Fruit fly (Drosophila melanogaster) whole organism, wandering third instar larva: ENCODE results near the gene Dhfr.

Source experiments
- Abd-B ChIP-seq: fragments of >200 bp; optimal IDR thresholded peaks from 2 replicates; lab custom pipeline; 2017; ENCODE audit warnings: missing biosample characterization, missing genetic modification characterization
- CG32264 ChIP-seq: fragments of 200-800 bp; sonication (Bioruptor generic); optimal IDR thresholded peaks from 2 replicates; lab custom pipeline; 2016; ENCODE audit warnings: missing biosample characterization, missing genetic modification characterization
- CG9705 ChIP-seq: fragments of 200-800 bp; sonication (Bioruptor generic); optimal IDR thresholded peaks from 2 replicates; lab custom pipeline; 2018; ENCODE audit warnings: missing biosample characterization, mild to moderate bottlenecking, missing genetic modification characterization
- CrebA ChIP-seq: fragments of 200-800 bp; sonication (Bioruptor generic); optimal IDR thresholded peaks from 2 replicates; lab custom pipeline; 2016; ENCODE audit warnings: missing biosample characterization, mild to moderate bottlenecking, missing genetic modification characterization, borderline replicate concordance
- Dfd ChIP-seq: fragments of >200 bp; optimal IDR thresholded peaks from 2 replicates; lab custom pipeline; 2017; ENCODE audit warnings: missing biosample characterization, missing genetic modification characterization
- HLH106 ChIP-seq: fragments of 200-800 bp; optimal IDR thresholded peaks from 3 replicates; lab custom pipeline; 2019; ENCODE audit warnings: missing biosample characterization, mild to moderate bottlenecking, missing genetic modification characterization, moderate library complexity
- Hr78 ChIP-seq: fragments of >200 bp; optimal IDR thresholded peaks from 2 replicates; lab custom pipeline; 2017; ENCODE audit warnings: missing biosample characterization, missing genetic modification characterization
- Hr83 ChIP-seq: fragments of 200-300 bp; sonication (Bioruptor generic); optimal IDR thresholded peaks from 2 replicates; lab custom pipeline; 2016; ENCODE audit warnings: missing biosample characterization, mild to moderate bottlenecking, missing genetic modification characterization, moderate library complexity; ENCODE audit not compliant: poor library complexity, severe bottlenecking
- Mio ChIP-seq: sonication (Bioruptor generic); optimal IDR thresholded peaks from 2 replicates; lab custom pipeline; 2016; ENCODE audit warnings: missing biosample characterization, missing genetic modification characterization
- Myc ChIP-seq: fragments of >200 bp; optimal IDR thresholded peaks from 2 replicates; lab custom pipeline; 2017
- N ChIP-seq: fragments of >200 bp; optimal IDR thresholded peaks from 2 replicates; lab custom pipeline; 2018; ENCODE audit warnings: missing biosample characterization, missing external identifiers, missing genetic modification characterization
- OdsH ChIP-seq: fragments of 200-800 bp; sonication (Bioruptor generic); optimal IDR thresholded peaks from 2 replicates; lab custom pipeline; 2016; ENCODE audit warnings: missing biosample characterization, mild to moderate bottlenecking, missing genetic modification characterization
- Rel ChIP-seq, 2 experiments: fragments of 200-800 bp; sonication (Bioruptor generic) in 1 of 2; optimal IDR thresholded peaks; 2 replicates in 1 of 2; 3 replicates in 1 of 2; lab custom pipeline; 2016 to 2019; ENCODE audit warnings: mild to moderate bottlenecking in 2 of 2, missing biosample characterization in 2 of 2, missing genetic modification characterization in 2 of 2, moderate library complexity in 1 of 2
- Vsx2 ChIP-seq: fragments of 200-300, 225-300 bp; sonication (Bioruptor generic); optimal IDR thresholded peaks from 2 replicates; lab custom pipeline; 2018; ENCODE audit warnings: missing biosample characterization, missing genetic modification characterization; ENCODE audit not compliant: partially characterized antibody
- br ChIP-seq: fragments of 200-800 bp; sonication (Bioruptor generic); optimal IDR thresholded peaks from 2 replicates; lab custom pipeline; 2016; ENCODE audit warnings: missing biosample characterization, missing genetic modification characterization
- brk ChIP-seq: fragments of 200-800 bp; sonication (Bioruptor generic); optimal IDR thresholded peaks from 2 replicates; lab custom pipeline; 2016; ENCODE audit warnings: missing biosample characterization, mild to moderate bottlenecking, missing genetic modification characterization
- dmrt93B ChIP-seq: fragments of 200-800 bp; sonication (Bioruptor generic); optimal IDR thresholded peaks from 2 replicates; lab custom pipeline; 2018; ENCODE audit warnings: missing biosample characterization, mild to moderate bottlenecking, missing genetic modification characterization
- dsf ChIP-seq: sonication (Bioruptor generic); optimal IDR thresholded peaks from 2 replicates; lab custom pipeline; 2016; ENCODE audit warnings: missing biosample characterization, missing genetic modification characterization, borderline replicate concordance
- ey ChIP-seq: fragments of 200-800 bp; sonication (Bioruptor generic); optimal IDR thresholded peaks from 2 replicates; lab custom pipeline; 2016; ENCODE audit warnings: missing biosample characterization, missing genetic modification characterization
- foxo ChIP-seq, 2 experiments: fragments of 200-800 bp; sonication (Bioruptor generic); optimal IDR thresholded peaks; 2 replicates in 1 of 2; 3 replicates in 1 of 2; lab custom pipeline; 2016 to 2017; ENCODE audit warnings: missing biosample characterization in 2 of 2, missing genetic modification characterization in 2 of 2
- fru ChIP-seq: fragments of 200-800 bp; sonication (Bioruptor generic); optimal IDR thresholded peaks from 3 replicates; lab custom pipeline; 2016; ENCODE audit warnings: missing biosample characterization, mild to moderate bottlenecking, missing genetic modification characterization
- h ChIP-seq: fragments of 200-800 bp; sonication (Bioruptor generic); optimal IDR thresholded peaks from 3 replicates; lab custom pipeline; 2016; ENCODE audit warnings: missing biosample characterization, mild to moderate bottlenecking, missing genetic modification characterization
- jim ChIP-seq: fragments of 175-275, 200-325 bp; sonication (Bioruptor generic); optimal IDR thresholded peaks from 2 replicates; lab custom pipeline; 2016; ENCODE audit warnings: missing biosample characterization, mild to moderate bottlenecking, missing genetic modification characterization
- lola ChIP-seq: fragments of >200 bp; optimal IDR thresholded peaks from 2 replicates; lab custom pipeline; 2017; ENCODE audit warnings: missing biosample characterization, missing genetic modification characterization
- psq ChIP-seq: fragments of 200-800 bp; sonication (Bioruptor generic); optimal IDR thresholded peaks from 3 replicates; lab custom pipeline; 2017; ENCODE audit warnings: missing biosample characterization, mild to moderate bottlenecking, missing genetic modification characterization, moderate library complexity
- rgr ChIP-seq: fragments of 200-800 bp; sonication (Bioruptor generic); optimal IDR thresholded peaks from 3 replicates; lab custom pipeline; 2016; ENCODE audit warnings: missing biosample characterization, mild to moderate bottlenecking, missing genetic modification characterization
- sage ChIP-seq: fragments of 200-800 bp; sonication (Bioruptor generic); optimal IDR thresholded peaks from 2 replicates; lab custom pipeline; 2016; ENCODE audit warnings: missing biosample characterization, mild to moderate bottlenecking, missing genetic modification characterization
- sv ChIP-seq: fragments of 200-800 bp; sonication (Bioruptor generic); optimal IDR thresholded peaks from 3 replicates; lab custom pipeline; 2016; ENCODE audit warnings: missing biosample characterization, missing genetic modification characterization
- tai ChIP-seq: sonication (Bioruptor generic); optimal IDR thresholded peaks from 2 replicates; lab custom pipeline; 2016; ENCODE audit warnings: missing biosample characterization, missing genetic modification characterization
- usp ChIP-seq: fragments of >200 bp; optimal IDR thresholded peaks from 2 replicates; lab custom pipeline; 2017; ENCODE audit warnings: missing biosample characterization, missing genetic modification characterization
- woc ChIP-seq: sonication (Bioruptor generic); optimal IDR thresholded peaks from 2 replicates; lab custom pipeline; 2016; ENCODE audit warnings: missing biosample characterization, mild to moderate bottlenecking, missing genetic modification characterization

The Dhfr gene

DNA sequence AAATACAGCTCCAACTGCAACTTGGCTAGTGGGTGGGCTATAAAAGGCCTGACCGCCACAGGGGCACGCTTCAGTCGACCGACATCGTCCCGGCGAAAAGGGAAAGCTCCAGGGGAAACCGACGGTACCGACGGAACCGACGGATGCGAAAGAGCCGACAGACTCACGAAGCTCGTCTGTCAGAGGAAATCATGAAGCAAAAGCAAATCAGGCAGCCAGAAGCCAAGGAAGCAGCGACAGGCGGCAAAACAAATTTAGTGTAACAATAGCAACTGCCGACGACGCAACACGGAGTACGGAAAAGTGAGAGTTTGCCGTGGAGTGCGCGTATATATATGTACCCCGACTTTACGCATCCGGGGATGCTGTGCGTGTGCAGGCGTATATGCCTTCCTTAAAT is 3.9 kb upstream of the Dhfr start, which contains the start of gene Gyc89Db:
TSS of gene Gyc89Db (plus strand) at position 78 of the 400 bp plus-strand sequence.
- TF ChIP-seq dmrt93B (GFP tag; lab: Kevin White, UChicago), result no peak

- no peak for TF ChIP-seq dsf (GFP tag; lab: Kevin White, UChicago)
- peak; percentile 3 for TF ChIP-seq OdsH (GFP tag; lab: Kevin White, UChicago)
- peak; percentile 38 for TF ChIP-seq sage (GFP tag; lab: Kevin White, UChicago)
- TF ChIP-seq jim (GFP tag; lab: Kevin White, UChicago), result no peak
- peak; percentile 0 for TF ChIP-seq CG32264 (GFP tag; lab: Kevin White, UChicago)
Measured at dm6 chr3R:16482276-16482675, 1.3 kb downstream of the Dhfr start, which contains the start of gene Sdhaf3. TSS of gene Sdhaf3 (minus strand) at chr3R:16482452.

- TF ChIP-seq Rel (GFP tag; optimal IDR thresholded peaks at IDR 0.05; lab: Kevin White, UChicago), result no peak
- TF ChIP-seq Rel (tag; optimal IDR thresholded peaks at IDR 0.05; lab: Kevin White, UChicago), result no peak
- TF ChIP-seq Vsx2 (GFP tag; lab: Kevin White, UChicago), result no peak
- TF ChIP-seq Hr83, result peak; percentile 68
- TF ChIP-seq Hr78, result no peak
- TF ChIP-seq fru, result no peak
- peak; percentile 12 for TF ChIP-seq h (GFP tag; lab: Kevin White, UChicago)
- TF ChIP-seq br (GFP tag; lab: Kevin White, UChicago), result no peak
Measured at dm6 chr3R:16483877-16484417, 3.0 kb downstream of the Dhfr start, which contains the start of gene Der-2. TSS of gene Der-2 (minus strand) at chr3R:16484223.

dm6 chr3R:16485487-16486233 is 4.7 kb downstream of the Dhfr start:
- TF ChIP-seq tai (GFP tag; lab: Kevin White, UChicago) (no peak), sv (GFP tag; lab: Kevin White, UChicago) (no peak), CrebA (no peak), h (GFP tag; lab: Kevin White, UChicago) (no peak), Hr78 (no peak), Dfd (GFP tag; lab: Kevin White, UChicago) (no peak), N (GFP tag; lab: Kevin White, UChicago) (no peak), Abd-B (GFP tag; lab: Kevin White, UChicago) (no peak), foxo (GFP tag; optimal IDR thresholded peaks at IDR 0.05; lab: Kevin White, UChicago) (no peak), jim (GFP tag; lab: Kevin White, UChicago) (no peak), fru (no peak), br (GFP tag; lab: Kevin White, UChicago) (no peak), brk (no peak)
- TF ChIP-seq, all 38 proteins: peak for 0

- TF ChIP-seq CrebA, result no peak
- no peak for TF ChIP-seq tai (GFP tag; lab: Kevin White, UChicago)
- no peak for TF ChIP-seq Rel (GFP tag; optimal IDR thresholded peaks at IDR 0.05; lab: Kevin White, UChicago)
- no peak for TF ChIP-seq Rel (tag; optimal IDR thresholded peaks at IDR 0.05; lab: Kevin White, UChicago)
- no peak for TF ChIP-seq OdsH (GFP tag; lab: Kevin White, UChicago)
- TF ChIP-seq brk, result no peak
- TF ChIP-seq fru, result no peak
- no peak for TF ChIP-seq jim (GFP tag; lab: Kevin White, UChicago)
Measured at dm6 chr3R:16495322-16495721, 14.4 kb downstream of the Dhfr start, which contains the start of gene Cad89D. TSS of gene Cad89D (minus strand) at chr3R:16495422.

DNA sequence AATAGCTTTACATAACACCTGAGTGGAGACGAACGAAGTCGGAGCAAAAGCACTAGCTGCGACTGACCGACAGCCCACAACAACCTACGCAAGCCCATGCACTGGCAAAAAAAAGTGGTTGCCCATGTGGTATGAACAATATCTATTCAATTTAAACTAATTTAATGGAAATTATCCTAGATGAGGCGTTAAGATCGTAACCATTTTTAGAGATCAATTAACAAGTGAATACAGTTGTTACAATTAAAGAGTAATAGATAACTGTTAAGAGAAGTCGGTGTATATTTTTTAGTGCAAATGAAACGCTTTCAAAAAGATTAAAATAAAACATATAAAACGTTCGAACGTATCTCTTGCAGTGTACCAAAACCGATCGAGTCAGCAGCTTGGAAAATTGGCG is 15.2 kb downstream of the Dhfr start:
- TF ChIP-seq h (GFP tag; lab: Kevin White, UChicago), result peak; percentile 16
- no peak for TF ChIP-seq rgr

DNA sequence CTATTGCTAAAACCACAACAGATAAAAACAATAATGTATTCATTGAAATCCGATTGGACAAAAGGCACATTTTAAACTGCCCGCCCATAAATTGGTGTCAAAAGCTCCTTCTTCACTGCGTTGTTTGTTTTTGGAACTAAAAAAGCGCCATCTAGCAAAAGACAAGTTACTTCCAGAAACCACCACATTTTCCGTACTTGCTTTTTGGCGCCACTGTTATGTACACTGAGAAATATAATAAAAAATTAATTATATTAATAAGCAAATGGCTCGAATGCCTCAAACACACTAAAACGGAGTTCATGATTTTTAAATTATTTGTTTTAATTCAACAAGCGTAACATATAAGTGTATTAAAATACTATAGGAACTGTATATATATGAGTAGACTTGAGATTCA is 16.4 kb downstream of the Dhfr start:
- TF ChIP-seq Abd-B (GFP tag; lab: Kevin White, UChicago), result no peak
- TF ChIP-seq fru, result peak; percentile 66
- peak; percentile 26 for TF ChIP-seq ey
- TF ChIP-seq lola (GFP tag; lab: Kevin White, UChicago), result no peak
- TF ChIP-seq usp (GFP tag; lab: Kevin White, UChicago), result no peak
- peak; percentile 23 for TF ChIP-seq sage (GFP tag; lab: Kevin White, UChicago)
- no peak for TF ChIP-seq dsf (GFP tag; lab: Kevin White, UChicago)
- peak; percentile 69 for TF ChIP-seq HLH106 (tag; lab: Kevin White, UChicago)
- TF ChIP-seq h (GFP tag; lab: Kevin White, UChicago), result peak; percentile 67
- TF ChIP-seq OdsH (GFP tag; lab: Kevin White, UChicago), result peak; percentile 69
- peak; percentile 44 for TF ChIP-seq dmrt93B (GFP tag; lab: Kevin White, UChicago)
- TF ChIP-seq psq, result peak; percentile 63
- no peak for TF ChIP-seq N (GFP tag; lab: Kevin White, UChicago)
- TF ChIP-seq br (GFP tag; lab: Kevin White, UChicago), result peak; percentile 57
- TF ChIP-seq tai (GFP tag; lab: Kevin White, UChicago), result no peak
- TF ChIP-seq CG9705 (GFP tag; lab: Kevin White, UChicago), result peak; percentile 26
- TF ChIP-seq Mio (GFP tag; lab: Kevin White, UChicago), result no peak
- peak; percentile 89 for TF ChIP-seq Myc (lab: Kevin White, UChicago)
- TF ChIP-seq rgr, result peak; percentile 74
- peak; percentile 66 for TF ChIP-seq sv (GFP tag; lab: Kevin White, UChicago)
- TF ChIP-seq Hr83, result peak; percentile 80
- peak in 1 of 2 experiments; percentile 80 for TF ChIP-seq foxo (GFP tag; optimal IDR thresholded peaks at IDR 0.05; lab: Kevin White, UChicago)
- TF ChIP-seq woc (GFP tag; lab: Kevin White, UChicago), result no peak
